Worm (Caenorhabditis elegans) whole organism, L4/young adult: ENCODE data around the gene srbc-59.

Source experiments
- W03F9.2 ChIP-seq: fragments of 150-350 bp; optimal IDR thresholded peaks from 2 replicates; lab custom pipeline; 2014; ENCODE audit warnings: missing biosample characterization, missing genetic modification characterization
- dao-5 ChIP-seq: sonication (generic microtip); optimal IDR thresholded peaks from 2 replicates; lab custom pipeline; 2016; ENCODE audit warnings: missing genotype, missing genetic modification characterization, moderate library complexity, missing compliant biosample characterization
- him-1 ChIP-seq: sonication (generic microtip); optimal IDR thresholded peaks from 2 replicates; lab custom pipeline; 2016; ENCODE audit warnings: missing genotype, missing genetic modification reagents, missing genetic modification characterization, missing compliant biosample characterization

Gene srbc-59

ce11 chrV:778339-778738 is at the start of gene srbc-59:
Gene srbc-59 (plus strand): TSS chrV:778639.
- TF ChIP-seq dao-5 (tag; lab: Kevin White, UChicago) (no peak), him-1 (tag; lab: Kevin White, UChicago) (no peak), W03F9.2 (tag; lab: Kevin White, UChicago) (no peak)

ce11 chrV:728822-729493 is 49.5 kb upstream of the srbc-59 start:
- TF ChIP-seq him-1 (tag; lab: Kevin White, UChicago) (no peak), W03F9.2 (tag; lab: Kevin White, UChicago) (no peak), dao-5 (tag; lab: Kevin White, UChicago) (no peak)

- peak; percentile 38 for TF ChIP-seq W03F9.2 (tag; lab: Kevin White, UChicago)
- no peak for TF ChIP-seq dao-5 (tag; lab: Kevin White, UChicago)
Observed at ce11 chrV:730216-730615, 48.2 kb upstream of the srbc-59 start.

ce11 chrV:731330-731729 is 47.1 kb upstream of the srbc-59 start:
- peak; percentile 41 for TF ChIP-seq W03F9.2 (tag; lab: Kevin White, UChicago)
- no peak for TF ChIP-seq him-1 (tag; lab: Kevin White, UChicago)

ce11 chrV:736171-736570 is 42.3 kb upstream of the srbc-59 start, which contains the start of gene srj-25:
Gene srj-25 (minus strand): TSS chrV:736271.
- TF ChIP-seq him-1 (tag; lab: Kevin White, UChicago) = no peak
- no peak for TF ChIP-seq W03F9.2 (tag; lab: Kevin White, UChicago)
- no peak for TF ChIP-seq dao-5 (tag; lab: Kevin White, UChicago)

ce11 chrV:738770-739169 is 39.7 kb upstream of the srbc-59 start, which contains the start of gene srj-24:
Gene srj-24 (minus strand): TSS chrV:738870.
- no peak for TF ChIP-seq dao-5 (tag; lab: Kevin White, UChicago)
- no peak for TF ChIP-seq W03F9.2 (tag; lab: Kevin White, UChicago)
- TF ChIP-seq him-1 (tag; lab: Kevin White, UChicago) = no peak

ce11 chrV:741820-742219 is 36.6 kb upstream of the srbc-59 start, which contains the start of gene C05E4.7:
Gene C05E4.7 (plus strand): TSS chrV:742120.
- no peak for TF ChIP-seq him-1 (tag; lab: Kevin White, UChicago)
- TF ChIP-seq dao-5 (tag; lab: Kevin White, UChicago) = no peak

ce11 chrV:743348-743747 is 35.1 kb upstream of the srbc-59 start, which contains the start of gene str-134:
Gene str-134 (plus strand): TSS chrV:743648.
- TF ChIP-seq dao-5 (tag; lab: Kevin White, UChicago) (no peak), him-1 (tag; lab: Kevin White, UChicago) (no peak), W03F9.2 (tag; lab: Kevin White, UChicago) (no peak)

ce11 chrV:748044-748443 is 30.4 kb upstream of the srbc-59 start, which contains the start of gene sri-4:
Gene sri-4 (plus strand): TSS chrV:748344.
- no peak for TF ChIP-seq dao-5 (tag; lab: Kevin White, UChicago)
- TF ChIP-seq W03F9.2 (tag; lab: Kevin White, UChicago) = no peak
- TF ChIP-seq him-1 (tag; lab: Kevin White, UChicago) = no peak

ce11 chrV:752679-753333 is 25.6 kb upstream of the srbc-59 start, which contains the start of the genes str-262 and srp-1:
Gene str-262 (minus strand): TSS chrV:752779.
Gene srp-1 (plus strand): TSS chrV:753283.
- TF ChIP-seq W03F9.2 (tag; lab: Kevin White, UChicago) = no peak
- no peak for TF ChIP-seq him-1 (tag; lab: Kevin White, UChicago)
- TF ChIP-seq dao-5 (tag; lab: Kevin White, UChicago) = no peak

- TF ChIP-seq him-1 (tag; lab: Kevin White, UChicago) (no peak), W03F9.2 (tag; lab: Kevin White, UChicago) (no peak), dao-5 (tag; lab: Kevin White, UChicago) (no peak)
Observed at ce11 chrV:756169-756568, 22.3 kb upstream of the srbc-59 start, which contains the start of gene str-20. Gene str-20 (plus strand): TSS chrV:756469.

- TF ChIP-seq him-1 (tag; lab: Kevin White, UChicago) (no peak), dao-5 (tag; lab: Kevin White, UChicago) (no peak), W03F9.2 (tag; lab: Kevin White, UChicago) (no peak)
Observed at ce11 chrV:761235-761634, 17.2 kb upstream of the srbc-59 start, which contains the start of gene C05E4.15. Gene C05E4.15 (minus strand): TSS chrV:761335.

ce11 chrV:761882-762281 is 16.6 kb upstream of the srbc-59 start, which contains the start of gene C05E4.12:
Gene C05E4.12 (minus strand): TSS chrV:761982.
- no peak for TF ChIP-seq W03F9.2 (tag; lab: Kevin White, UChicago)
- TF ChIP-seq dao-5 (tag; lab: Kevin White, UChicago) = no peak
- no peak for TF ChIP-seq him-1 (tag; lab: Kevin White, UChicago)
